Fruit fly (Drosophila melanogaster): ENCODE measurements around the gene CG33124.

DNA sequence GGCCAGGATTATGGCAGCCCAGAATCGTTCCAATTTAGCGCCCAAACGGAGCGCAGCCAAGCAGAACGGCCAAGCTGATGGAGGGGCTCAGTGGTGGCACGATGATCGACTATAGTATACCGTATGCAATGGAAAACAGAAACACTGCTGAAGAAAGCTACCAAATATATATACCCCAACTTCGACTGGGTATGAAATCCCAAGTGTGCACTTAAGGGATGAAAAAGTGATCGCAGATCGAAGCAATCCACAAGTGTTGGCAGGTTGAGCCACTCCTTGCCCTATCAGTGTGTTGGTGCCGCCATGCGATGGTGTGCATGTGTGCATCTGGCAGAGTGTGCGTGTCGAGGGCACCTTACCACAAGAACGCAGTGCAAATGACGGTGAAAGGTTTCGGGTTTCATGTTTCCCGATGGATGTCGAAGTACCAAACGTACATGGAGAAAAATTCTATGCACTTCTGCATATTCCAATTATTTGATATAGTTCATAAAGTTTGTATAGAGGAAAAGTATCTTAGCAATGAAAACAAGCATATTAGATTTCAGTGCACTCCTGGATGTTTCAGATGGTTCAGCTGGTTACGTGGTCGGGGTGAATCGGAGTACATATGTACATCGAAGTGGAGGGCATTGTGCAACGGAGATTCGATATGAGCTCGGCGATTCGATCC, 26.8 kb downstream of the CG33124 start:
- TF ChIP-seq psq (optimal IDR thresholded peaks at IDR 0.05) (no peak), Dll (optimal IDR thresholded peaks at IDR 0.05) (no peak), pan (optimal IDR thresholded peaks at IDR 0.05) (peak; percentile 28), CG8478 (optimal IDR thresholded peaks at IDR 0.05) (no peak)

Data from whole organism.